Fruit fly (Drosophila melanogaster): ENCODE data around the gene Npc2c.

Npc2c gene

DNA sequence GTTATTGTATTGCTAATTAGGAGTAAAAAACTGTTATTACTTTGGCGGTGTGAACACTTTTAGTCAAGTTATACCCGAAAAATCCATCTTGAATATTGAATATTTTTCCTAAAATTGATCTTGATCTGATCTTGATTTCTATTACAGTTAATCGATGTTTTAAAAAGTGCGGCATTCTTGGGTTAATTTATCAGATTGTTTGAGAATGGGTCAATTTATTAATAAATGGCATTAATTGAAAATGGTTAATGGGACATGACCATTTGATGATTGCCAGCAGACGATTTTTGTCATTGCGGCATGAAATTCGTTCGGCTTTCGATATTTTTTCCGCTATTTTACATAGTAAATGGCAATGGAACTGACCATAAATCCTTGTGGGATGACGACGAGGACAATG, 3.7 kb downstream of the Npc2c start, which contains the start of gene CG33631:
TSS of gene CG33631 (plus strand) at position 301 of the 400 bp plus-strand sequence.
- TF ChIP-seq CG8478 (optimal IDR thresholded peaks at IDR 0.05): no peak
- TF ChIP-seq psq (optimal IDR thresholded peaks at IDR 0.05): no peak
- no peak for TF ChIP-seq EcR (GFP tag; optimal IDR thresholded peaks at IDR 0.05)

DNA sequence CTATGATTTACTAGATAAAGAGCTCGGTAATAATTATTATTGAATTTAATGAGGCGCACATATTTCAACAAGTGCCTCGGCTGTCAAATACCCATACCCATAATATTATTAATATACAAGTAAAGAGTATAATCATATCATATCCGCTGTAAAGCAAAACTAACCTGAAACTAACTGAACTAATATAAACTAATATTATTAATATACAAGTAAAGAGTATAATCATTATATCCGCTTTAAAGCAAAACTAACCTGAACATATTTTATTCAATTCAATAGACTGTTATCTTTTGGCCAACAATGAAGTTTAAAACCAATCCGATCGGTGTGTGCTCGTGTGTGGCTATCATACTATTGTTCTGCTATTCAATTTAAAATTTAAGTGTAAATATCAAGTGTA, 6.4 kb downstream of the Npc2c start, which contains the start of gene CG33783:
TSS of gene CG33783 (plus strand) at position 301 of the 400 bp plus-strand sequence.
- no peak for TF ChIP-seq usp (GFP tag; optimal IDR thresholded peaks at IDR 0.05)
- TF ChIP-seq pan (optimal IDR thresholded peaks at IDR 0.05): no peak
- TF ChIP-seq Dll (optimal IDR thresholded peaks at IDR 0.05): no peak
- TF ChIP-seq CG8478 (optimal IDR thresholded peaks at IDR 0.05): no peak
- no peak for TF ChIP-seq EcR (GFP tag; optimal IDR thresholded peaks at IDR 0.05)
- TF ChIP-seq psq (optimal IDR thresholded peaks at IDR 0.05): no peak

DNA sequence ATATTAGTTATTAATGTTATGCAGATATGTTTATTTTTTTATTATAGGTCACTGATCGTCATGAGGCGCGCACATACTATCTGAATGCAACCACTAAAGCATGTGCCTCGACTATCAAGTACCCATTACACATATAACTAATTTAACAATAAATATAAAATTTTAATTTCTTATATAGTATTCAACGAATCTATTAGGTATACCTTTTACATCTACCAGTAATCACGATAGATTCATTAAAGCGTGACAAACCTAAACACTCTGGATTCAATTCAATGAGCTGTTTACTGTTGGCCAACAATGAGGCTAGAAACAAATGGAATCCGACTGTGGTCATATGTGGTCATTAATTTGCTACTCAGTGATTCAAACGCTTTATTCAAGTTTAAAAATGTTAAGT, 7.6 kb downstream of the Npc2c start, which contains the start of gene CG33784:
TSS of gene CG33784 (plus strand) at position 301 of the 400 bp plus-strand sequence.
- TF ChIP-seq pan (optimal IDR thresholded peaks at IDR 0.05): no peak
- no peak for TF ChIP-seq usp (GFP tag; optimal IDR thresholded peaks at IDR 0.05)
- TF ChIP-seq Dll (optimal IDR thresholded peaks at IDR 0.05): no peak
- TF ChIP-seq CG8478 (optimal IDR thresholded peaks at IDR 0.05): no peak
- no peak for TF ChIP-seq psq (optimal IDR thresholded peaks at IDR 0.05)
- no peak for TF ChIP-seq EcR (GFP tag; optimal IDR thresholded peaks at IDR 0.05)

DNA sequence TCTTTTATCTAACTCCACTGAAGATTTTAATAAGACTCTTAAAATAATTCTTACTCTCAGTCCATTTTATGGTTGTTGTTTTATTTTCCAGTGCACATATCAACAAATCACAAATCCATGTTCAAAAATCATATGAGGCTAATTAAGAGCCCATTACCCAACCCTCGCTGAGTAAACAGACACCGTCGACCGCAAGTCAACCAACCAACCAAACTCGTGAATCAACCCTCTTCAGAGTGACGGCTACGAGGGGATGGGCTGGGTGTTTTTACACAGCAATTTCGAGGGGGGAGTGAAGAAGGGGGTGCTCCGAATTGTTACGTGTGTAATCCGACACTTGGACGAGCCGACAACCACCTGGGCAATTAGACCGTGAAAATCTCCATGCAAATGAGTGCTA, 8.7 kb downstream of the Npc2c start:
- TF ChIP-seq pan (optimal IDR thresholded peaks at IDR 0.05) (no peak), psq (optimal IDR thresholded peaks at IDR 0.05) (no peak), usp (GFP tag; optimal IDR thresholded peaks at IDR 0.05) (no peak), CG8478 (optimal IDR thresholded peaks at IDR 0.05) (no peak), EcR (GFP tag; optimal IDR thresholded peaks at IDR 0.05) (no peak)

DNA sequence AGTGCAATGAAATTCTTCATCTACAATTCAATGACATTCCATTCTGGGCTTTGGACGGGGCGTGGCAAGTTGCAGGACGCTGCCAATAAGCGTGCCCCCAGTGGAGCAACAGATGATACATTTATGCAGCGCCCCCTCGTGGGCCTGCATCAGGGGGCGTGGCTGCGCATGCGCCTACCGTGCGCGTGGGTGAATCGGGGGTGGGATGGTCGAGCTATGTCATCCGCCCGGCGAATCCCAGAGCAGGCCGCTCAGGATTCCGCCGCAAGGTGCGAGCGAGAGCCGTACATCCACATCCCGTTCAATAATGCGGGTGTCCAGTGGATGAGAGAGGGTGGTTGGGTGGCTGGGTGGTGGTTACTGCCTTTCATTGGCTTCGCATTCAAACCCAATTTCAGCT, 10.1 kb downstream of the Npc2c start:
- no peak for TF ChIP-seq pan (optimal IDR thresholded peaks at IDR 0.05)
- TF ChIP-seq psq (optimal IDR thresholded peaks at IDR 0.05): no peak
- no peak for TF ChIP-seq CG8478 (optimal IDR thresholded peaks at IDR 0.05)
- TF ChIP-seq EcR (GFP tag; optimal IDR thresholded peaks at IDR 0.05): no peak
- no peak for TF ChIP-seq usp (GFP tag; optimal IDR thresholded peaks at IDR 0.05)
- TF ChIP-seq Dll (optimal IDR thresholded peaks at IDR 0.05): no peak

DNA sequence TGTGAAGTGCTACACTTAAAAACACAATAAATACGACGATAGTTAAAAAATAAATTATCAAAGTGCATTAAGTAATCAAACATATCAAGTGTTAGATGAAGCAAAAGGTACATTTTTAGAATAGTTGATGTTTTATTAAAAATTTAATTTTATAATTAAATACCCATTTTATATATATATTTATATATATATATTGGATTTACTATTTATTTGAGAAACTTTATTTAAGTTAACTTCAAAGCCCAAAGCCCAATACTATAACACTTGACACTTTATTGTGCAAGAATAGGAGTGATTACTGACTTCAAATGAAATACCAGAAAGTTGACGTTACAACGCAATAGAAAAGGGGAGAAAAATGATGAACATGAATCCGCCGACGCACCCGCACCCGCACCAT, 10.8 kb downstream of the Npc2c start, which contains the start of gene nerfin-2:
TSS of gene nerfin-2 (plus strand) at position 301 of the 400 bp plus-strand sequence.
- TF ChIP-seq Dll (optimal IDR thresholded peaks at IDR 0.05) (no peak), EcR (GFP tag; optimal IDR thresholded peaks at IDR 0.05) (no peak), CG8478 (optimal IDR thresholded peaks at IDR 0.05) (no peak), usp (GFP tag; optimal IDR thresholded peaks at IDR 0.05) (no peak), psq (optimal IDR thresholded peaks at IDR 0.05) (no peak), pan (optimal IDR thresholded peaks at IDR 0.05) (no peak)

DNA sequence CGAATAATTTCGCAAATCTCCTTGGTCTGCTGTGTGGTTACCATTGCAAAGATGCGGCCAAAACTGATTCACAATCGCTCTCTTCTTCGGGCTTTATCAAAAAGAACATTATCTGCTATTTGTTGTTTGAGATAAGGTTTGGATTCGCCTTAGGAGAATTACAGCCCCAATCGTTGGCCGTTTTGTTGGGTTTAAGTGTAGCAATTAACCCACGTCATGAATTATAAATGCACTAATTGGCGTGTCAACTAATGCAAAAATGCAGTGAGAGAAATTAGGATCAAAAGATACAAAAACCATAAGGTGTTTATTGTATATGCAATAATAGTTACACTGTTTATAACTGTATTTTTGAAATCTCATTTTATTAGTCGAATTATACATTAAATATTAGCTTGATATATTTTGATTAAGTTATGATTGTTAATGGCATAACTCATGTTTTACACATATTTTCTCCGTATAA, 15.3 kb downstream of the Npc2c start, which contains the start of gene Alp13:
TSS of gene Alp13 (minus strand) at position 51 of the 466 bp plus-strand sequence.
- TF ChIP-seq CG8478 (optimal IDR thresholded peaks at IDR 0.05): no peak
- TF ChIP-seq EcR (GFP tag; optimal IDR thresholded peaks at IDR 0.05): no peak
- no peak for TF ChIP-seq Dll (optimal IDR thresholded peaks at IDR 0.05)
- TF ChIP-seq pan (optimal IDR thresholded peaks at IDR 0.05): no peak
- no peak for TF ChIP-seq psq (optimal IDR thresholded peaks at IDR 0.05)
- TF ChIP-seq usp (GFP tag; optimal IDR thresholded peaks at IDR 0.05): no peak

DNA sequence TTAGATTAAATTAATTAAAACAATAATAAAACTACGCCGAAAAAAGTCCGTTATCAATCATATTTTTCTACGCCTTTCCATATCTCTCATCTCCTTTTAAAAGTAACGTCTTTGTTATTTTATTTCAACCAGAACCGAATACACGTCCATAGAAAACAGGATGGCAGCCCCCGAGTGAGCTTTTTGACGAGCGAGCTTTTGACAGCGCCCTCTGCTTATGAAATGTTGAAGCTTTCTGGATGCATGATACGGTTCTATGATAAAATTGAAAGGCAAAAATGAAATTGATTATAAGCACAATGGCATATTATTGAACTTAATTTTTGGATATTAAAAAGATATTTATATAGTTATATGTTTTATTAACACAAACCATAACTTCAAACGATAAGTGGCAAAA, 16.6 kb downstream of the Npc2c start:
- TF ChIP-seq usp (GFP tag; optimal IDR thresholded peaks at IDR 0.05) (no peak), pan (optimal IDR thresholded peaks at IDR 0.05) (no peak), Dll (optimal IDR thresholded peaks at IDR 0.05) (no peak)

DNA sequence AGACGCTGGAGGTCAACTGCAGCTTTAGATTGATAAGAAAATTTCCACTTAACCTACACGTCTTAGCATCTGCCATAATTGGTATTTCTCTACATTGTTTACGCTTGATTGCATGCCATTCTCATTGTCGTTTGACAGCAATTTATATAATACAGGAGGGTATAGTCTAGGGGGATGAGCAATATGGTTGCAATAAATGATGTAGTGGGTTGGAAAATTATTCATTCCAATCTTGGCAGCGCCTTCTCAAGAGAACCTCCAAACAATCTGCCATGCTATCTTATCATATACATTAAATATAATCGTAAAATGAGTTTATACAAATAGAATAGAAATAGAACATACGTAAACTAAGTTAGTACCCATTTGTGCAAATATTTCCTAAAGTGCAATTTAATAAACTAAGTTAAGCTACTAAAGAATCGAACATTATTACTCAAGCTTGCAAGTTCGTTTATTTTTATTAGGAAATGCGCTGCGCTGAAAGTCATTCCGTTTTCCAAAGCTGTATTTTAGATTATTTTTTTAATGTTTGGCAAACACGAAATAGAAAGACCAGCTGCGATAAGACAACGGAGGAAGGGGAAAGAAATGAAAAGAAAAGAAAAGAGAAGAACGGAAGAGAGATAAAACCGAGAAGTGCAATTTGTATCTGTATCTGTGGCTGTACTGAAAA, 18.6 kb downstream of the Npc2c start:
- TF ChIP-seq EcR (GFP tag; optimal IDR thresholded peaks at IDR 0.05) (no peak), pan (optimal IDR thresholded peaks at IDR 0.05) (no peak), psq (optimal IDR thresholded peaks at IDR 0.05) (no peak)

DNA sequence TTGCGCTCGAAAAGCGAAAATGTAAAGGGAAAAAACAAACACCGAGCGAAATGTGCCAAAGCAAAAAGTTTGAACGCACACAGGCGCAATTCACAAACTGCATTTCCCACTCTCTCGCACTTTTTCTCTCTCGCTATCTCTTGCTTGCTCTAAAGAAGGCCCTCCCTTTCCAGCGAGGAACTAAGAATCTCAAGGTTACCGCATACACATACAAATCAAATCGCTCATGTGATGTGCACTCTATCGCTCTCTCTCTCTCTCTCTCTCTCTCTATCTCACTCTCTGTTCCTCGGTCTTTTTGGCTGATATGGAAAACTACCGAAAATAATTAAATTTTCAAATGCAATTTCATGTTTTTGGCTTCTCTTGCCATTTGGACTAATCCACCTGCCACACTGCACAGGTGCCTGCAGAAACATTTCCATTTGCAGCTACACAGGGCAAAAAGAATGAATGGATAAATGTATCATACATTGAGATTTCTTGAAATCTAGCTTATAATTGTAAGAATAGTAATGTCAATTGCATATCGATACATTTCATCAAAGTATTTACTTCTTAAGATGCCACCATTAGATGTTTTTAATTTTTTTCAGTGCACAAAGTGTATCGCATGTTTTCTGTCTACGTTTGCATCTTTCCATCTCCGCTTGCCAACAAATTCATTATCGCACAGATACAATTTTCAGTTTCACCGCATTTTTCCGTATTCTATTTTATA, 19.4 kb downstream of the Npc2c start:
- TF ChIP-seq CG8478 (optimal IDR thresholded peaks at IDR 0.05): peak; percentile 19
- TF ChIP-seq pan (optimal IDR thresholded peaks at IDR 0.05): no peak

DNA sequence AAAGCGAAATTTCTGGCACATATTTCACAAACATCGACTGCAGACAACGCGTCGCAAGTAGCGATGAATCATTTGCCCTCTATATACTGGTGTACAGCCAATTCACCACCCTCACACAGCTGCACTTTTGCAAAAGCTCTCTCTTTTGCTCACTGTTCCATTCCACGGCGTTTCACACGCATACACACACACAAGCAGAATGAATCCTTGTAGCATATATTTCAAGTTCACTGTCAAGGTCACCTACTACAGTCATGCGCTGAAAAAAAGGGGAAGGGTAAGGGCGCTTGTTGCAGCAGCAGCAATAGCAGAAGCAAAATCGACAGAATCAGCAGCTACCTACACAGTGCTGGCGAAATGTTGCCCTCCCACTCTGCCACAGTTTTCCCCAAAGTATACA, 20.6 kb downstream of the Npc2c start:
- TF ChIP-seq usp (GFP tag; optimal IDR thresholded peaks at IDR 0.05) (no peak), EcR (GFP tag; optimal IDR thresholded peaks at IDR 0.05) (no peak), CG8478 (optimal IDR thresholded peaks at IDR 0.05) (no peak), pan (optimal IDR thresholded peaks at IDR 0.05) (no peak), psq (optimal IDR thresholded peaks at IDR 0.05) (no peak), Dll (optimal IDR thresholded peaks at IDR 0.05) (no peak)

DNA sequence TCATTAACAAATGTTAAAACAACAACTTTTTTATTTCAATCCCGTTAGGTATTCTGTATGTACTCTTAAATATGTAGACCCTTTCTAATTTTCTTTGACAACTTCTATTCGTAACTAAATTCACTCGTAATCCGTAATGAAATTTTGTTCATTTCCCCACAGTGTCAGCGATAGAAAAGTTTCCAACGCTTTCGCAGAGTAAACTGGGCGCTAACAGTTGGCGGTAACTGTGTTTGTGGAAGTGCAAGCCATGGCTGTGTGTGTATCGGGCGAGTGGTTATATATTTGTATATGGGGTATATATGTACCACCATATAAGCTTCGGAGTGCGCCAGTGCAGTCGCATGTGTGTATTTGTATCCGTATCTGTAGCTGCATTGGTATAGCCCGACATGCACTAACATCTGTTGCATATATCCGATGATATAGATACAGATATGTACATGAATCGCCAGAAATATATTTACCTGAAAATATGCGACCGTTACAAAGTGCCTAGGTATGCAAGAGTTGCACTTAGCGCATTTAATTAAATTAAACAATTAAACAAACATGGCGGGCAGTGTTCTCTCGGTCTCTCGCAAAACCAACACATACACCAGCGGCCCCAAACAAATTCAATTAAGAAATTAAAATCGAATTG, 21.5 kb downstream of the Npc2c start:
- TF ChIP-seq usp (GFP tag; optimal IDR thresholded peaks at IDR 0.05) (no peak), CG8478 (optimal IDR thresholded peaks at IDR 0.05) (no peak), Dll (optimal IDR thresholded peaks at IDR 0.05) (no peak), pan (optimal IDR thresholded peaks at IDR 0.05) (no peak), EcR (GFP tag; optimal IDR thresholded peaks at IDR 0.05) (no peak), psq (optimal IDR thresholded peaks at IDR 0.05) (no peak)
